Worm (Caenorhabditis elegans): ENCODE measurements around the gene Y17G9B.2.

DNA sequence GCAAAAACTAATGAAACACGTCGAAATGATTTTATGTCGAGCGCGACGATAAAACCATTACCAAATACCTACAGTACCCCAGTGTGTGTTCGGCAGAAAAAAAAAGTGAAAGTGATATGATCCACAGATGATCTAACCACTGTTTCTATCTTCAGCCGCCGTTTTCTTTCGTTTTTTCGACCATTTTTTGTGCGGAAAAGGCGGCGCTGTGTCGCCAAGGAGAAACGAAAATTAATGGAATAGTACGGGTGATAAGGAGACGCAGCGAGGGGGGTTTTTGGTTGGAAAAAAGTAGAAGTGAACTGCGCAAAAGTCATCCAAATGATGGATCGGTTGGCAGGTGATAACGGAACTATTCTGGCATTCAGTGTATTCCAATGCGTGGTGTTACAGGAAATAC, 31.2 kb downstream of the Y17G9B.2 start:
- TF ChIP-seq snpc-4 (GFP tag; optimal IDR thresholded peaks at IDR 0.05) (no peak), snpc-4 (tag; optimal IDR thresholded peaks at IDR 0.05) (no peak), let-607 (tag; optimal IDR thresholded peaks at IDR 0.05) (no peak), T26A5.8 (tag; optimal IDR thresholded peaks at IDR 0.05) (no peak), ceh-91 (GFP tag; IDR thresholded peaks at IDR 0.05) (no peak), Y79H2A.3 (GFP tag; conservative IDR thresholded peaks at IDR 0.05) (no peak), lsl-1 (GFP tag; optimal IDR thresholded peaks at IDR 0.05) (no peak), nhr-90 (tag; optimal IDR thresholded peaks at IDR 0.05) (no peak), bed-1 (GFP tag; IDR thresholded peaks at IDR 0.05) (no peak), F37B4.10 (GFP tag; IDR thresholded peaks at IDR 0.05) (no peak), xnd-1 (tag; optimal IDR thresholded peaks at IDR 0.05) (no peak), sea-2 (GFP tag; IDR thresholded peaks at IDR 0.05) (no peak)

Data from whole organism, young adult.